Worm (Caenorhabditis elegans): ENCODE results near the gene ZK643.5.

- no peak for TF ChIP-seq W03F9.2 (tag; optimal IDR thresholded peaks at IDR 0.05)
- no peak for TF ChIP-seq him-1 (tag; optimal IDR thresholded peaks at IDR 0.05)
- TF ChIP-seq dao-5 (tag; optimal IDR thresholded peaks at IDR 0.05) = no peak
Observed at ce11 chrIII:8949147-8949546, 6.8 kb downstream of the ZK643.5 start.
